Worm (Caenorhabditis elegans): ENCODE measurements around the gene M163.7.

DNA sequence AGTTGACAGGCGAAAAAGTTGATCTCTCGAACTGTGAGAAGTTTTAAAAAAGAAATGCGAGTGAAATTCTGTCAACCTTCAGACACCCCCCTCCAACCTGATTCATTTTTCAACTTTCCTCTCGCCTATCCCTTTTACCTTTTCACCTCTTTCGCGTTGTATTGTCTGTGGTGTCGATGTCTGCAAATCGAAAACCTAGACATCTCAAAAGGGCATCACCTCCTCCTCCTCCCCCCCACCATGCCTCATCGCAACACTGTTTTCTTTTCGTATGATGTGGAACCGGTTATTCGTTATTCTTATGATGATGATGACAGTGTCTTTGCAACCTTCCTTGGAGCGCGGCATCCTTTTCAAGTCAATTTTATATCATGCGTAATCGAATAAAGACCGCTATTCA is 43.4 kb downstream of the M163.7 start:
- TF ChIP-seq nhr-232 (tag; optimal IDR thresholded peaks at IDR 0.05) (no peak), pag-3 (tag; optimal IDR thresholded peaks at IDR 0.05; ENCODE audit: borderline replicate concordance) (no peak), ama-1 (optimal IDR thresholded peaks at IDR 0.05) (no peak), ceh-2 (tag; optimal IDR thresholded peaks at IDR 0.05) (no peak), ztf-16 (tag; optimal IDR thresholded peaks at IDR 0.05) (no peak), pqm-1 (tag; optimal IDR thresholded peaks at IDR 0.05) (no peak), ceh-34 (tag; optimal IDR thresholded peaks at IDR 0.05) (no peak), dve-1 (tag; optimal IDR thresholded peaks at IDR 0.05) (no peak), nfya-1 (tag; optimal IDR thresholded peaks at IDR 0.05) (no peak)
